Fruit fly (Drosophila melanogaster) whole organism, wandering third instar larva: ENCODE data around the gene Hsp67Ba.
A peak's percentile ranks its signal among the peaks of the same experiment; 100 is the strongest.

Experiments
- Abd-B ChIP-seq: fragments of >200 bp; optimal IDR thresholded peaks from 2 replicates; lab custom pipeline; 2017; ENCODE audit warnings: missing biosample characterization, missing genetic modification characterization
- CG32264 ChIP-seq: fragments of 200-800 bp; sonication (Bioruptor generic); optimal IDR thresholded peaks from 2 replicates; lab custom pipeline; 2016; ENCODE audit warnings: missing biosample characterization, missing genetic modification characterization
- CG9705 ChIP-seq: fragments of 200-800 bp; sonication (Bioruptor generic); optimal IDR thresholded peaks from 2 replicates; lab custom pipeline; 2018; ENCODE audit warnings: missing biosample characterization, mild to moderate bottlenecking, missing genetic modification characterization
- CrebA ChIP-seq: fragments of 200-800 bp; sonication (Bioruptor generic); optimal IDR thresholded peaks from 2 replicates; lab custom pipeline; 2016; ENCODE audit warnings: missing biosample characterization, mild to moderate bottlenecking, missing genetic modification characterization, borderline replicate concordance
- Dfd ChIP-seq: fragments of >200 bp; optimal IDR thresholded peaks from 2 replicates; lab custom pipeline; 2017; ENCODE audit warnings: missing biosample characterization, missing genetic modification characterization
- Dif ChIP-seq: fragments of 200-275, 200-300 bp; sonication (Bioruptor generic); optimal IDR thresholded peaks from 2 replicates; lab custom pipeline; 2018; ENCODE audit warnings: missing biosample characterization, missing genetic modification characterization; ENCODE audit not compliant: partially characterized antibody
- GATAd ChIP-seq: sonication (Bioruptor generic); optimal IDR thresholded peaks from 2 replicates; lab custom pipeline; 2016; ENCODE audit warnings: missing biosample characterization, missing genetic modification characterization
- HLH106 ChIP-seq: fragments of 200-800 bp; optimal IDR thresholded peaks from 3 replicates; lab custom pipeline; 2019; ENCODE audit warnings: missing biosample characterization, mild to moderate bottlenecking, missing genetic modification characterization, moderate library complexity
- Hnf4 ChIP-seq: fragments of 200-800 bp; sonication (Bioruptor generic); optimal IDR thresholded peaks from 2 replicates; lab custom pipeline; 2016; ENCODE audit warnings: missing biosample characterization, mild to moderate bottlenecking, missing genetic modification characterization
- Hr78 ChIP-seq: fragments of >200 bp; optimal IDR thresholded peaks from 2 replicates; lab custom pipeline; 2017; ENCODE audit warnings: missing biosample characterization, missing genetic modification characterization
- Hr83 ChIP-seq: fragments of 200-300 bp; sonication (Bioruptor generic); optimal IDR thresholded peaks from 2 replicates; lab custom pipeline; 2016; ENCODE audit warnings: missing biosample characterization, mild to moderate bottlenecking, missing genetic modification characterization, moderate library complexity; ENCODE audit not compliant: poor library complexity, severe bottlenecking
- Jra ChIP-seq: sonication (Bioruptor generic); optimal IDR thresholded peaks from 2 replicates; lab custom pipeline; 2016; ENCODE audit warnings: missing biosample characterization, missing genetic modification characterization
- Mio ChIP-seq: sonication (Bioruptor generic); optimal IDR thresholded peaks from 2 replicates; lab custom pipeline; 2016; ENCODE audit warnings: missing biosample characterization, missing genetic modification characterization
- Myc ChIP-seq: fragments of >200 bp; optimal IDR thresholded peaks from 2 replicates; lab custom pipeline; 2017
- N ChIP-seq: fragments of >200 bp; optimal IDR thresholded peaks from 2 replicates; lab custom pipeline; 2018; ENCODE audit warnings: missing biosample characterization, missing external identifiers, missing genetic modification characterization
- OdsH ChIP-seq: fragments of 200-800 bp; sonication (Bioruptor generic); optimal IDR thresholded peaks from 2 replicates; lab custom pipeline; 2016; ENCODE audit warnings: missing biosample characterization, mild to moderate bottlenecking, missing genetic modification characterization
- Rel ChIP-seq, 2 experiments: fragments of 200-800 bp; sonication (Bioruptor generic) in 1 of 2; optimal IDR thresholded peaks; 2 replicates in 1 of 2; 3 replicates in 1 of 2; lab custom pipeline; 2016 to 2019; ENCODE audit warnings: mild to moderate bottlenecking in 2 of 2, missing biosample characterization in 2 of 2, missing genetic modification characterization in 2 of 2, moderate library complexity in 1 of 2
- Sp1 ChIP-seq: fragments of 200-800 bp; sonication (Bioruptor generic); optimal IDR thresholded peaks from 3 replicates; lab custom pipeline; 2019; ENCODE audit warnings: missing biosample characterization, mild to moderate bottlenecking, missing genetic modification characterization, moderate library complexity
- Vsx2 ChIP-seq: fragments of 200-300, 225-300 bp; sonication (Bioruptor generic); optimal IDR thresholded peaks from 2 replicates; lab custom pipeline; 2018; ENCODE audit warnings: missing biosample characterization, missing genetic modification characterization; ENCODE audit not compliant: partially characterized antibody
- br ChIP-seq: fragments of 200-800 bp; sonication (Bioruptor generic); optimal IDR thresholded peaks from 2 replicates; lab custom pipeline; 2016; ENCODE audit warnings: missing biosample characterization, missing genetic modification characterization
- brk ChIP-seq: fragments of 200-800 bp; sonication (Bioruptor generic); optimal IDR thresholded peaks from 2 replicates; lab custom pipeline; 2016; ENCODE audit warnings: missing biosample characterization, mild to moderate bottlenecking, missing genetic modification characterization
- dl ChIP-seq, 2 experiments: fragments of 175-275, 200-275 bp in 1 of 2; fragments of 200-275 bp in 1 of 2; sonication (Bioruptor generic); optimal IDR thresholded peaks; lab custom pipeline; 2018; ENCODE audit warnings: mild to moderate bottlenecking in 2 of 2, missing biosample characterization in 2 of 2, missing genetic modification characterization in 2 of 2, moderate library complexity in 2 of 2; ENCODE audit not compliant: partially characterized antibody in 2 of 2, insufficient read depth in 1 of 2
- dmrt93B ChIP-seq: fragments of 200-800 bp; sonication (Bioruptor generic); optimal IDR thresholded peaks from 2 replicates; lab custom pipeline; 2018; ENCODE audit warnings: missing biosample characterization, mild to moderate bottlenecking, missing genetic modification characterization
- dsf ChIP-seq: sonication (Bioruptor generic); optimal IDR thresholded peaks from 2 replicates; lab custom pipeline; 2016; ENCODE audit warnings: missing biosample characterization, missing genetic modification characterization, borderline replicate concordance
- ey ChIP-seq: fragments of 200-800 bp; sonication (Bioruptor generic); optimal IDR thresholded peaks from 2 replicates; lab custom pipeline; 2016; ENCODE audit warnings: missing biosample characterization, missing genetic modification characterization
- foxo ChIP-seq, 2 experiments: fragments of 200-800 bp; sonication (Bioruptor generic); optimal IDR thresholded peaks; 2 replicates in 1 of 2; 3 replicates in 1 of 2; lab custom pipeline; 2016 to 2017; ENCODE audit warnings: missing biosample characterization in 2 of 2, missing genetic modification characterization in 2 of 2
- fru ChIP-seq: fragments of 200-800 bp; sonication (Bioruptor generic); optimal IDR thresholded peaks from 3 replicates; lab custom pipeline; 2016; ENCODE audit warnings: missing biosample characterization, mild to moderate bottlenecking, missing genetic modification characterization
- h ChIP-seq: fragments of 200-800 bp; sonication (Bioruptor generic); optimal IDR thresholded peaks from 3 replicates; lab custom pipeline; 2016; ENCODE audit warnings: missing biosample characterization, mild to moderate bottlenecking, missing genetic modification characterization
- jim ChIP-seq: fragments of 175-275, 200-325 bp; sonication (Bioruptor generic); optimal IDR thresholded peaks from 2 replicates; lab custom pipeline; 2016; ENCODE audit warnings: missing biosample characterization, mild to moderate bottlenecking, missing genetic modification characterization
- lola ChIP-seq: fragments of >200 bp; optimal IDR thresholded peaks from 2 replicates; lab custom pipeline; 2017; ENCODE audit warnings: missing biosample characterization, missing genetic modification characterization
- pan ChIP-seq: fragments of >200 bp; optimal IDR thresholded peaks from 2 replicates; lab custom pipeline; 2017
- psq ChIP-seq: fragments of 200-800 bp; sonication (Bioruptor generic); optimal IDR thresholded peaks from 3 replicates; lab custom pipeline; 2017; ENCODE audit warnings: missing biosample characterization, mild to moderate bottlenecking, missing genetic modification characterization, moderate library complexity
- rgr ChIP-seq: fragments of 200-800 bp; sonication (Bioruptor generic); optimal IDR thresholded peaks from 3 replicates; lab custom pipeline; 2016; ENCODE audit warnings: missing biosample characterization, mild to moderate bottlenecking, missing genetic modification characterization
- sage ChIP-seq: fragments of 200-800 bp; sonication (Bioruptor generic); optimal IDR thresholded peaks from 2 replicates; lab custom pipeline; 2016; ENCODE audit warnings: missing biosample characterization, mild to moderate bottlenecking, missing genetic modification characterization
- sv ChIP-seq: fragments of 200-800 bp; sonication (Bioruptor generic); optimal IDR thresholded peaks from 3 replicates; lab custom pipeline; 2016; ENCODE audit warnings: missing biosample characterization, missing genetic modification characterization
- tai ChIP-seq: sonication (Bioruptor generic); optimal IDR thresholded peaks from 2 replicates; lab custom pipeline; 2016; ENCODE audit warnings: missing biosample characterization, missing genetic modification characterization
- usp ChIP-seq: fragments of >200 bp; optimal IDR thresholded peaks from 2 replicates; lab custom pipeline; 2017; ENCODE audit warnings: missing biosample characterization, missing genetic modification characterization
- woc ChIP-seq: sonication (Bioruptor generic); optimal IDR thresholded peaks from 2 replicates; lab custom pipeline; 2016; ENCODE audit warnings: missing biosample characterization, mild to moderate bottlenecking, missing genetic modification characterization

Gene Hsp67Ba

DNA sequence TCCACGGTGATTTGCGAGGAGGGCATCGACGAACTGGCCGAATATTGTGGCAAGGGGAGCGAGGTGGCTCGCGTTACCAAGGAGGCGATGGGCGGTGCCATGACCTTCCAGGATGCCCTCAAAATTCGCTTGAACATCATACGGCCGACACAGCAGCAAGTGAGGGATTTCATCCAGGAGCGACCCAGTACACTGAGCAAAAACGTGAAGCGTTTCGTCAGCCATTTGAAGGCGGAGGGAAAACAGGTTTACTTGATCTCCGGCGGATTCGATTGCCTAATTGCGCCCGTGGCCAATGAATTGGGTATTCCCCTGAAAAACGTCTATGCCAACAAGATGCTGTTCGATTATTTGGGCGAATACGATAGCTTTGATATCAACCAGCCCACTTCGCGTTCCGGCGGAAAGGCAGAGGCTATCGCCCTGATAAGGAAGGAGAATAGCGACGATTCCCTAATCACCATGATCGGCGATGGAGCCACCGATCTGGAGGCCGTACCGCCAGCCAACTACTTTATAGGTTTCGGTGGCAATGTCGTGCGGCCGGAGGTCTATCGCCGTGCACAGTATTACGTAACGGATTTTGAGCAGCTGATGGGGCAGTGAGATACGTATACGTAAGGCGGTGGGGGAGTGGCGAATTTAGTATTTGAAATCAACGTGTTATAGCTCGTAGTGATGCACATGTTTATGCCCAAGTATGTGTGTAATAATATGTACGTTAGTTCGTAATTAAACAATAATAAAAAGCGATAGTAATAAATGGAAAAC lies 44.6 kb upstream of the Hsp67Ba start:
- TF ChIP-seq GATAd (no peak), Hr78 (GFP tag; lab: Kevin White, UChicago) (no peak), Rel (GFP tag; optimal IDR thresholded peaks at IDR 0.05; lab: Kevin White, UChicago) (no peak), Rel (tag; optimal IDR thresholded peaks at IDR 0.05; lab: Kevin White, UChicago) (peak; percentile 76)
- TF ChIP-seq, all 38 proteins: peak for 1

- peak; percentile 96 for TF ChIP-seq Hnf4 (GFP tag; lab: Kevin White, UChicago)
- no peak for TF ChIP-seq Vsx2 (GFP tag; lab: Kevin White, UChicago)
- TF ChIP-seq GATAd: peak; percentile 90
- TF ChIP-seq Hr78 (GFP tag; lab: Kevin White, UChicago): no peak
- no peak for TF ChIP-seq Hr83 (GFP tag; lab: Kevin White, UChicago)
- TF ChIP-seq OdsH (GFP tag; lab: Kevin White, UChicago): peak; percentile 98
- peak; percentile 98 for TF ChIP-seq CG32264 (GFP tag; lab: Kevin White, UChicago)
- TF ChIP-seq Mio (GFP tag; lab: Kevin White, UChicago): peak; percentile 76
- peak; percentile 97 for TF ChIP-seq sage (GFP tag; lab: Kevin White, UChicago)
- peak; percentile 95 for TF ChIP-seq CG9705 (GFP tag; lab: Kevin White, UChicago)
- no peak for TF ChIP-seq Abd-B (GFP tag; lab: Kevin White, UChicago)
- peak; percentile 95 for TF ChIP-seq brk (GFP tag; lab: Kevin White, UChicago)
- TF ChIP-seq foxo (GFP tag; optimal IDR thresholded peaks at IDR 0.05; lab: Kevin White, UChicago): peak; percentile 94 to 99
- peak; percentile 95 for TF ChIP-seq dmrt93B (GFP tag; lab: Kevin White, UChicago)
- no peak for TF ChIP-seq N (GFP tag; lab: Kevin White, UChicago)
- TF ChIP-seq Jra: peak; percentile 97
- peak; percentile 95 for TF ChIP-seq woc (GFP tag; lab: Kevin White, UChicago)
- TF ChIP-seq ey (GFP tag; lab: Kevin White, UChicago): peak; percentile 98
- TF ChIP-seq Dif (GFP tag; lab: Kevin White, UChicago): no peak
- TF ChIP-seq CrebA: no peak
- peak; percentile 98 for TF ChIP-seq HLH106 (tag; lab: Kevin White, UChicago)
- TF ChIP-seq sv (GFP tag; lab: Kevin White, UChicago): peak; percentile 98
- no peak for TF ChIP-seq lola (GFP tag; lab: Kevin White, UChicago)
- peak; percentile 99 for TF ChIP-seq br (GFP tag; lab: Kevin White, UChicago)
- no peak for TF ChIP-seq usp (GFP tag; lab: Kevin White, UChicago)
- TF ChIP-seq Sp1: peak; percentile 98
- peak; percentile 92 for TF ChIP-seq tai (GFP tag; lab: Kevin White, UChicago)
- TF ChIP-seq dl (GFP tag; optimal IDR thresholded peaks at IDR 0.05; lab: Kevin White, UChicago; ENCODE audit: insufficient read depth in 1 of 2, partially characterized antibody in 2 of 2): no peak
- TF ChIP-seq Myc (lab: Kevin White, UChicago): no peak
- peak; percentile 99 for TF ChIP-seq h (GFP tag; lab: Kevin White, UChicago)
- peak; percentile 99 for TF ChIP-seq fru
- TF ChIP-seq pan (lab: Kevin White, UChicago): no peak
- TF ChIP-seq Rel (GFP tag; optimal IDR thresholded peaks at IDR 0.05; lab: Kevin White, UChicago): peak; percentile 96
- peak; percentile 82 for TF ChIP-seq Rel (tag; optimal IDR thresholded peaks at IDR 0.05; lab: Kevin White, UChicago)
- peak; percentile 97 for TF ChIP-seq psq (GFP tag; lab: Kevin White, UChicago)
- peak; percentile 93 for TF ChIP-seq dsf (GFP tag; lab: Kevin White, UChicago)
- TF ChIP-seq jim (GFP tag; lab: Kevin White, UChicago): no peak
- TF ChIP-seq Dfd (GFP tag; lab: Kevin White, UChicago): peak; percentile 94
- peak; percentile 99 for TF ChIP-seq rgr (GFP tag; lab: Kevin White, UChicago)
Measured at dm6 chr3L:9422636-9423419, 43.5 kb upstream of the Hsp67Ba start, which contains the start of gene aay. Gene aay (plus strand): TSS chr3L:9423253.
